Worm (Caenorhabditis elegans): ENCODE results near the gene srlf-24.

- no peak for TF ChIP-seq fkh-2 (tag; optimal IDR thresholded peaks at IDR 0.05)
- no peak for TF ChIP-seq lin-15B (tag; optimal IDR thresholded peaks at IDR 0.05)
- TF ChIP-seq nhr-28 (tag; optimal IDR thresholded peaks at IDR 0.05) = no peak
- TF ChIP-seq ceh-16 (tag; optimal IDR thresholded peaks at IDR 0.05) = no peak
- no peak for TF ChIP-seq nhr-12 (tag; optimal IDR thresholded peaks at IDR 0.05)
- TF ChIP-seq elt-2 (tag; optimal IDR thresholded peaks at IDR 0.05) = no peak
Observed at ce11 chrIV:11094974-11095373, 10.7 kb downstream of the srlf-24 start, which contains the start of gene M7.8.
